Worm (Caenorhabditis elegans): ENCODE measurements around the gene F14D7.6.

The F14D7.6 gene

ce11 chrV:14279777-14280176, 21.4 kb upstream of the F14D7.6 start, which contains the start of gene srt-33 (continued):
- no peak for TF ChIP-seq unc-62 (GFP tag; optimal IDR thresholded peaks at IDR 0.05)
- TF ChIP-seq F22D6.2 (tag; optimal IDR thresholded peaks at IDR 0.05): no peak

DNA sequence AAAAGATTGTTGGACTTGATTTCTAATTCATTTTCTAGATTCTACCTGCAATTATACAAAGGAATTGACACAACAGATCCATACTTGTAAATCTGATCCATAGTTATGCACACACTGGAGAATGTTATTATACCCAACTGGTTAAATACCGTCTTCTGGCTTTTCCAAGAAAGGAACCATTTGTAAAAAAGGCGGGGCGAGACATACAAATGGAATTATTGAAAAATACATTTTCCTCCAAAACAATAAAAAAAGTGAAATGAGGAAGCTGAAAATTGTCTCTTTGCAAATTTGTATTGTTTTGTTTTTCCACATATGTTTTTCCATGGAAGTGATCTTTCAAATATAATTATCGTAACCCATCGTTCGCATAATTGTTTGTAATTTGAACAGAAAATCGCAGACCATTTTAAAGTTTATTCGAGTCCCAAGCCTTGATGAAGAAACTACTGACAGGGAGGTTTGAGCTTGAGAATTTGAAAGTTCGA, 18.9 kb upstream of the F14D7.6 start, which contains the start of the genes srt-74 and F40G12.9:
Gene srt-74 (minus strand): TSS at position 101 of the 488 bp plus-strand sequence.
Gene F40G12.9 (plus strand): TSS at position 438 of the 488 bp plus-strand sequence.
- TF ChIP-seq ztf-22 (GFP tag; optimal IDR thresholded peaks at IDR 0.05): no peak
- TF ChIP-seq ceh-40 (GFP tag; IDR thresholded peaks at IDR 0.05): no peak
- TF ChIP-seq lin-35 (GFP tag; optimal IDR thresholded peaks at IDR 0.05): no peak
- no peak for TF ChIP-seq ztf-3 (GFP tag; optimal IDR thresholded peaks at IDR 0.05)
- TF ChIP-seq ceh-27 (GFP tag; optimal IDR thresholded peaks at IDR 0.05): no peak
- no peak for TF ChIP-seq attf-5 (GFP tag; optimal IDR thresholded peaks at IDR 0.05)
- TF ChIP-seq akir-1 (GFP tag; optimal IDR thresholded peaks at IDR 0.05): no peak
- TF ChIP-seq Y67H2A.10 (GFP tag; conservative IDR thresholded peaks at IDR 0.05): no peak
- TF ChIP-seq snpc-4 (GFP tag; optimal IDR thresholded peaks at IDR 0.05): no peak
- no peak for TF ChIP-seq snpc-4 (tag; optimal IDR thresholded peaks at IDR 0.05)
- TF ChIP-seq ccch-3 (GFP tag; optimal IDR thresholded peaks at IDR 0.05): no peak
- TF ChIP-seq aptf-3 (GFP tag; IDR thresholded peaks at IDR 0.05): no peak
- TF ChIP-seq T07F8.4 (tag; optimal IDR thresholded peaks at IDR 0.05): no peak
- TF ChIP-seq ztf-6 (GFP tag; IDR thresholded peaks at IDR 0.05): no peak

DNA sequence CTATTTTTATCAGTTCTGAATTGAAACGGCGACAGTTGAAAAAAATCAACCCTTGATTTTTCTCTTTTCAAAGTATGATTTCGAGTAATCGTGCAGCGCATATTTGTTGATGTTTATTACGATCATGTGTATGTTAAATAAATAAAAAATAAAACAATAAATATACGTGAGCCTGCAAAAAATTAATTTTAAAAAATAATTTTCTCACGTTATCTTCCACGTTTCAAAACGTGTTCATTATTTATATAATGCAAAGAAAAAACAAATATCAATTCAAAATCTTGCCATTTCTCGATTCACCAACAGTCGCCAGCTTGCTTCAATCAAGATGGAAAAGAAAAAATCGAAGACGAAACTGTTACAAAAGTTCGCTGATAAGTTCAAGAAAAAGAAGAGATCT, 18.0 kb upstream of the F14D7.6 start, which contains the start of gene F40G12.10:
Gene F40G12.10 (plus strand): TSS at position 301 of the 400 bp plus-strand sequence.
- TF ChIP-seq F39B2.1 (GFP tag; IDR thresholded peaks at IDR 0.05) (no peak), somi-1 (GFP tag; optimal IDR thresholded peaks at IDR 0.05) (no peak), hrde-1 (tag; optimal IDR thresholded peaks at IDR 0.05; ENCODE audit: borderline replicate concordance) (no peak), rpc-1 (optimal IDR thresholded peaks at IDR 0.05) (no peak), rpc-1 (tag; optimal IDR thresholded peaks at IDR 0.05) (no peak), atf-7 (tag; optimal IDR thresholded peaks at IDR 0.05) (no peak), Y56A3A.18 (GFP tag; IDR thresholded peaks at IDR 0.05) (no peak), nhr-120 (GFP tag; IDR thresholded peaks at IDR 0.05) (no peak), hlh-26 (GFP tag; conservative IDR thresholded peaks at IDR 0.05) (no peak), hlh-12 (tag; optimal IDR thresholded peaks at IDR 0.05) (no peak), ztf-22 (GFP tag; optimal IDR thresholded peaks at IDR 0.05) (no peak), aptf-2 (GFP tag; conservative IDR thresholded peaks at IDR 0.05) (no peak), ama-1 (optimal IDR thresholded peaks at IDR 0.05) (no peak), ama-1 (GFP tag; optimal IDR thresholded peaks at IDR 0.05) (no peak), lsl-1 (GFP tag; optimal IDR thresholded peaks at IDR 0.05) (no peak), let-526 (GFP tag; IDR thresholded peaks at IDR 0.05) (no peak), rec-8 (tag; optimal IDR thresholded peaks at IDR 0.05) (no peak)

DNA sequence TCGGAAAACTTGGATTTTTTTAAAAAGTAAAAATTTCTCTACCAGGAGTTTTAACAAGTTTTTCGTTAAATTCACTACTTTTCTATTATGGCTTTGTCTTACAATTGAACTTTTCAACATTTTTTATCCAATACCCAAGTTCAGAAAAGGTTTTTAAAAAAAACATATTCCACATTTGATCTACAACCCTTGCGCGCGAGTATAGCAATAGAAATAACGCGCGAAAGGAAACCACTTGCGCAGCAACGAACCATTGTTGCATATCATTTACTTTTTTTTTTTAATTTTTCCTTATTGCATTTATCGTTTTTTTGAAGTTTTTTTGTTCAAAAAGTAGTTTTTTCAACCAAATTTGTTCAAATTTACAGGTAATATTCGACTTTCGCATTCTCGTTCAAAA, 15.4 kb upstream of the F14D7.6 start, which contains the start of gene F40G12.11:
Gene F40G12.11 (plus strand): TSS at position 369 of the 400 bp plus-strand sequence.
- peak; percentile 78 for TF ChIP-seq efl-1 (GFP tag; optimal IDR thresholded peaks at IDR 0.05)
- peak; percentile 52; the same call in 1 of the 2 replicates for TF ChIP-seq madf-6 (GFP tag; IDR thresholded peaks at IDR 0.05)
- TF ChIP-seq madf-8 (GFP tag; conservative IDR thresholded peaks at IDR 0.05): 0 out of 2 replicates have a peak, but pooled peaks have one; percentile 18
- no peak for TF ChIP-seq F33H1.4 (GFP tag; IDR thresholded peaks at IDR 0.05)
- peak; percentile 34 for TF ChIP-seq dpl-1 (GFP tag; optimal IDR thresholded peaks at IDR 0.05)

Data from whole organism, young adult.